Worm (Caenorhabditis elegans) whole organism, L4 larva: ENCODE measurements around the gene ard-1.
A peak's percentile ranks its signal among the peaks of the same experiment; 100 is the strongest.
"Not testable (repeated sequence)": the region's sequence is repeated elsewhere in the genome, so short reads cannot be mapped to it uniquely, and the experiment has no call there.

Source experiments
- D1046.2 ChIP-seq: fragments of 200-800 bp; sonication (Bioruptor generic); IDR thresholded peaks from 2 replicates; pipeline ENCODE4 v1.3.6; 2022; ENCODE audit warnings: missing genetic modification characterization, missing compliant biosample characterization
- F10B5.3 ChIP-seq: sonication (generic microtip); optimal IDR thresholded peaks from 2 replicates; lab custom pipeline; 2016; ENCODE audit warnings: mild to moderate bottlenecking, missing genetic modification characterization, missing compliant biosample characterization
- F37D6.2 ChIP-seq: sonication (generic microtip); optimal IDR thresholded peaks from 2 replicates; lab custom pipeline; 2016; ENCODE audit warnings: mild to moderate bottlenecking, missing genetic modification characterization, missing compliant biosample characterization
- T20F7.1 ChIP-seq: fragments of 200-800 bp; sonication (Bioruptor generic); optimal IDR thresholded peaks from 2 replicates; lab custom pipeline; 2018; ENCODE audit warnings: mild to moderate bottlenecking, missing genetic modification characterization, missing compliant biosample characterization
- Y48G9A.11 ChIP-seq: fragments of 200-800 bp; sonication (Bioruptor generic); IDR thresholded peaks from 2 replicates; pipeline ENCODE4 v1.3.6; 2022; ENCODE audit warnings: missing genetic modification reagents, missing genetic modification characterization, missing compliant biosample characterization
- ZK337.2 ChIP-seq: fragments of 200-800 bp; sonication (Bioruptor generic); IDR thresholded peaks from 2 replicates; pipeline ENCODE4 v1.3.6; 2022; ENCODE audit warnings: missing genetic modification reagents, missing genetic modification characterization, missing compliant biosample characterization
- ceh-44 ChIP-seq: fragments of 200-800 bp; sonication (Bioruptor generic); IDR thresholded peaks from 2 replicates; pipeline ENCODE4 v1.3.6; 2022; ENCODE audit warnings: missing genetic modification reagents, missing genetic modification characterization, missing compliant biosample characterization
- ctbp-1 ChIP-seq: fragments of 200-800 bp; sonication (Bioruptor generic); IDR thresholded peaks from 2 replicates; pipeline ENCODE4 v1.3.6; 2022; ENCODE audit warnings: missing genetic modification reagents, missing genetic modification characterization, missing compliant biosample characterization
- daf-16 ChIP-seq, 3 experiments: sonication (generic microtip); optimal IDR thresholded peaks; 2 replicates each; lab custom pipeline; 2016 to 2017; ENCODE audit warnings: missing genetic modification characterization in 3 of 3, missing genetic modification reagents in 3 of 3, mild to moderate bottlenecking in 2 of 3, missing compliant biosample characterization in 2 of 3, missing biosample characterization in 1 of 3, moderate library complexity in 1 of 3
- dmd-6 ChIP-seq: fragments of 200-800 bp; sonication (Bioruptor generic); IDR thresholded peaks from 2 replicates; pipeline ENCODE4 v1.3.6; 2022; ENCODE audit warnings: missing genetic modification reagents, missing genetic modification characterization, missing compliant biosample characterization
- dpl-1 ChIP-seq: fragments of 150-350 bp; optimal IDR thresholded peaks from 2 replicates; lab custom pipeline; 2014; ENCODE audit warnings: missing biosample characterization, missing genetic modification reagents, missing genetic modification characterization
- dve-1 ChIP-seq: sonication (generic microtip); optimal IDR thresholded peaks from 2 replicates; lab custom pipeline; 2017; ENCODE audit warnings: antibody characterized with exemption, mild to moderate bottlenecking, missing genetic modification characterization, missing compliant biosample characterization; ENCODE audit not compliant: insufficient read depth
- hlh-11 ChIP-seq: fragments of 200-800 bp; sonication (Bioruptor generic); optimal IDR thresholded peaks from 2 replicates; lab custom pipeline; 2018; ENCODE audit warnings: mild to moderate bottlenecking, missing genetic modification characterization, missing compliant biosample characterization
- hmg-1.1 ChIP-seq: fragments of 200-800 bp; sonication (Bioruptor generic); IDR thresholded peaks from 2 replicates; pipeline ENCODE4 v1.3.6; 2022; ENCODE audit warnings: missing genetic modification reagents, missing genetic modification characterization, missing compliant biosample characterization
- jun-1 ChIP-seq: fragments of 150-350 bp; optimal IDR thresholded peaks from 2 replicates; lab custom pipeline; 2014; ENCODE audit warnings: missing biosample characterization, missing genetic modification reagents, missing genetic modification characterization
- lim-7 ChIP-seq: fragments of 200-800 bp; sonication (Bioruptor generic); IDR thresholded peaks from 2 replicates; pipeline ENCODE4 v1.3.6; 2022; ENCODE audit warnings: missing genetic modification characterization, missing compliant biosample characterization
- lin-13 ChIP-seq: fragments of 150-350 bp; optimal IDR thresholded peaks from 2 replicates; lab custom pipeline; 2014; ENCODE audit warnings: missing biosample characterization, missing genetic modification reagents, missing genetic modification characterization
- lin-29 ChIP-seq: fragments of 200-800 bp; sonication (Bioruptor generic); IDR thresholded peaks from 2 replicates; pipeline ENCODE4 v1.3.6; 2022; ENCODE audit warnings: missing genetic modification reagents, missing genetic modification characterization, missing compliant biosample characterization
- lin-38 ChIP-seq: fragments of 200-800 bp; sonication (Bioruptor generic); IDR thresholded peaks from 2 replicates; pipeline ENCODE4 v1.3.6; 2022; ENCODE audit warnings: missing genetic modification reagents, missing genetic modification characterization, missing compliant biosample characterization
- lsy-2 ChIP-seq, 2 experiments: fragments of 150-350 bp in 1 of 2; sonication (generic microtip) in 1 of 2; optimal IDR thresholded peaks; 2 replicates each; lab custom pipeline; 2014 to 2017; ENCODE audit warnings: missing biosample characterization in 2 of 2, missing genetic modification characterization in 2 of 2
- madf-9 ChIP-seq: fragments of 200-800 bp; sonication (Bioruptor generic); conservative IDR thresholded peaks from 2 replicates; pipeline ENCODE4 v1.3.6; 2022; ENCODE audit warnings: missing genetic modification reagents, missing genetic modification characterization, missing compliant biosample characterization
- mdl-1 ChIP-seq, 2 experiments: fragments of 150-350 bp in 1 of 2; sonication (generic microtip) in 1 of 2; optimal IDR thresholded peaks; 2 replicates each; lab custom pipeline; 2014 to 2017; ENCODE audit warnings: missing biosample characterization in 2 of 2, missing genetic modification characterization in 2 of 2
- mdt-29 ChIP-seq: fragments of 200-800 bp; sonication (Bioruptor generic); IDR thresholded peaks from 2 replicates; pipeline ENCODE4 v1.3.6; 2022; ENCODE audit warnings: missing genetic modification reagents, missing genetic modification characterization, missing compliant biosample characterization
- mep-1 ChIP-seq: fragments of 150-350 bp; sonication (generic microtip); optimal IDR thresholded peaks from 3 replicates; lab custom pipeline; 2014; ENCODE audit warnings: missing biosample characterization, missing genetic modification characterization
- mes-2 ChIP-seq: sonication (generic microtip); optimal IDR thresholded peaks from 2 replicates; lab custom pipeline; 2016; ENCODE audit warnings: missing genotype, mild to moderate bottlenecking, missing genetic modification characterization, missing compliant biosample characterization; ENCODE audit not compliant: poor library complexity, severe bottlenecking
- mxl-2 ChIP-seq: fragments of 200-800 bp; sonication (Bioruptor generic); conservative IDR thresholded peaks from 2 replicates; pipeline ENCODE4 v1.3.6; 2022; ENCODE audit warnings: missing genetic modification reagents, missing genetic modification characterization, missing compliant biosample characterization
- mxl-3 ChIP-seq: fragments of 200-800 bp; sonication (Bioruptor generic); optimal IDR thresholded peaks from 2 replicates; lab custom pipeline; 2018; ENCODE audit warnings: mild to moderate bottlenecking, missing genetic modification characterization, missing compliant biosample characterization
- nhr-11 ChIP-seq: fragments of 150-350 bp; optimal IDR thresholded peaks from 2 replicates; lab custom pipeline; 2014; ENCODE audit warnings: missing biosample characterization, missing genetic modification characterization
- nhr-41 ChIP-seq: fragments of 200-800 bp; sonication (Bioruptor generic); IDR thresholded peaks from 2 replicates; pipeline ENCODE4 v1.3.6; 2022; ENCODE audit warnings: missing genetic modification reagents, missing genetic modification characterization, missing compliant biosample characterization
- nhr-42 ChIP-seq: fragments of 200-800 bp; sonication (Bioruptor generic); IDR thresholded peaks from 2 replicates; pipeline ENCODE4 v1.3.6; 2022; ENCODE audit warnings: missing genetic modification characterization, missing compliant biosample characterization
- nhr-48 ChIP-seq: sonication (generic microtip); optimal IDR thresholded peaks from 2 replicates; lab custom pipeline; 2016; ENCODE audit warnings: mild to moderate bottlenecking, missing genetic modification characterization, missing compliant biosample characterization
- nhr-6 ChIP-seq: fragments of 150-350 bp; optimal IDR thresholded peaks from 2 replicates; lab custom pipeline; 2014; ENCODE audit warnings: missing biosample characterization, missing genetic modification characterization
- nhr-77 ChIP-seq: fragments of 150-350 bp; optimal IDR thresholded peaks from 2 replicates; lab custom pipeline; 2014; ENCODE audit warnings: missing biosample characterization, missing genetic modification characterization
- pha-4 ChIP-seq, 2 experiments: fragments of 150-350 bp in 1 of 2; fragments of 200-800 bp in 1 of 2; sonication (Bioruptor generic) in 1 of 2; IDR thresholded peaks in 1 of 2; optimal IDR thresholded peaks in 1 of 2; 2 replicates each; pipeline versions ENCODE4 v1.3.6 to Lab custom; 2014 to 2022; ENCODE audit warnings: missing genetic modification characterization in 2 of 2, missing genetic modification reagents in 2 of 2, missing biosample characterization in 1 of 2, missing compliant biosample characterization in 1 of 2
- php-3 ChIP-seq: fragments of 200-800 bp; sonication (Bioruptor generic); IDR thresholded peaks from 2 replicates; pipeline ENCODE4 v1.3.6; 2022; ENCODE audit warnings: missing genetic modification reagents, missing genetic modification characterization, missing compliant biosample characterization
- rbr-2 ChIP-seq: sonication (generic microtip); optimal IDR thresholded peaks from 2 replicates; lab custom pipeline; 2016; ENCODE audit warnings: missing genotype, missing genetic modification characterization, missing compliant biosample characterization
- set-16 ChIP-seq: fragments of 200-800 bp; sonication (Bioruptor generic); IDR thresholded peaks from 2 replicates; pipeline ENCODE4 v1.3.6; 2022; ENCODE audit warnings: missing genetic modification reagents, missing genetic modification characterization, missing compliant biosample characterization
- snpc-1.2 ChIP-seq: fragments of 200-800 bp; sonication (Bioruptor generic); IDR thresholded peaks from 2 replicates; pipeline ENCODE4 v1.3.6; 2022; ENCODE audit warnings: missing genetic modification reagents, missing genetic modification characterization, missing compliant biosample characterization
- spr-1 ChIP-seq: sonication (generic microtip); optimal IDR thresholded peaks from 2 replicates; lab custom pipeline; 2016; ENCODE audit warnings: mild to moderate bottlenecking, missing genetic modification characterization, missing compliant biosample characterization
- tra-1 ChIP-seq: fragments of 200-800 bp; sonication (Bioruptor generic); IDR thresholded peaks from 2 replicates; pipeline ENCODE4 v1.3.6; 2022; ENCODE audit warnings: missing genetic modification reagents, missing genetic modification characterization, missing compliant biosample characterization
- vab-7 ChIP-seq: fragments of 200-800 bp; sonication (Bioruptor generic); IDR thresholded peaks from 2 replicates; pipeline ENCODE4 v1.3.6; 2022; ENCODE audit warnings: missing genetic modification reagents, missing genetic modification characterization, missing compliant biosample characterization

Gene ard-1

ce11 chrIV:11179123-11179740 lies 48.2 kb downstream of the ard-1 start, which contains the start of gene cpt-2 (continued):
- peak; percentile 74 for TF ChIP-seq F37D6.2 (tag; lab: Kevin White, UChicago)
- TF ChIP-seq rbr-2 (tag; lab: Kevin White, UChicago): peak; percentile 88
- TF ChIP-seq lsy-2 (tag; optimal IDR thresholded peaks at IDR 0.05; lab: Kevin White, UChicago): peak; percentile 49 to 92
- peak; percentile 79 for TF ChIP-seq php-3 (GFP tag; lab: Robert Waterston, UW)
- peak; percentile 76 for TF ChIP-seq dpl-1 (GFP tag; lab: Kevin White, UChicago)
- peak; percentile 79 for TF ChIP-seq lin-29
- TF ChIP-seq hlh-11: peak; percentile 85
- peak; percentile 68; the same call in 1 of the 2 replicates for TF ChIP-seq madf-9 (GFP tag; lab: Robert Waterston, UW)
- peak; percentile 45; the same call in 1 of the 2 replicates for TF ChIP-seq nhr-41
- TF ChIP-seq F10B5.3: peak; percentile 43
- peak; percentile 83 for TF ChIP-seq hmg-1.1 (GFP tag; lab: Robert Waterston, UW)
- peak; percentile 92 for TF ChIP-seq dve-1 (tag; lab: Kevin White, UChicago)
- TF ChIP-seq mes-2: peak; percentile 92
- TF ChIP-seq mdl-1 (tag; optimal IDR thresholded peaks at IDR 0.05; lab: Kevin White, UChicago): peak; percentile 5 to 77
- TF ChIP-seq nhr-77: peak; percentile 91
- TF ChIP-seq snpc-1.2 (GFP tag; lab: Robert Waterston, UW): peak; percentile 82
- TF ChIP-seq nhr-48 (tag; lab: Kevin White, UChicago): peak; percentile 72
- TF ChIP-seq ctbp-1 (GFP tag; lab: Robert Waterston, UW): peak; percentile 91
- TF ChIP-seq Y48G9A.11 (GFP tag; lab: Robert Waterston, UW): peak; percentile 90
- peak; percentile 40 for TF ChIP-seq jun-1 (tag; lab: Kevin White, UChicago)
- TF ChIP-seq ceh-44 (GFP tag; lab: Robert Waterston, UW): peak; percentile 86
- peak; percentile 13 to 73 for TF ChIP-seq daf-16 (GFP tag; optimal IDR thresholded peaks at IDR 0.05; lab: Kevin White, UChicago)
- peak; percentile 77 for TF ChIP-seq daf-16 (tag; optimal IDR thresholded peaks at IDR 0.05; lab: Kevin White, UChicago)
- TF ChIP-seq lin-13 (GFP tag; lab: Kevin White, UChicago): peak; percentile 57
- TF ChIP-seq mep-1 (tag; lab: Kevin White, UChicago): peak; percentile 86
- TF ChIP-seq D1046.2 (GFP tag; lab: Robert Waterston, UW): 0 out of 2 replicates have a peak, but pooled peaks have one; percentile 51
- TF ChIP-seq vab-7 (GFP tag; lab: Robert Waterston, UW): peak; percentile 87
- TF ChIP-seq tra-1: peak; percentile 90
- peak; percentile 90 for TF ChIP-seq mxl-3 (GFP tag; lab: Kevin White, UChicago)
- peak; percentile 91 for TF ChIP-seq lin-38
- TF ChIP-seq ZK337.2: peak; percentile 88
- TF ChIP-seq mdt-29: peak; percentile 85
- peak; percentile 59; the same call in 1 of the 2 replicates for TF ChIP-seq lim-7 (GFP tag; lab: Robert Waterston, UW)
- TF ChIP-seq spr-1 (tag; lab: Kevin White, UChicago): peak; percentile 65
- TF ChIP-seq set-16 (GFP tag; lab: Robert Waterston, UW): peak; percentile 40; the same call in 1 of the 2 replicates
- TF ChIP-seq pha-4 (GFP tag; IDR thresholded peaks at IDR 0.05; lab: Robert Waterston, UW): peak; percentile 75; the same call in 1 of the 2 replicates
- TF ChIP-seq pha-4 (tag; optimal IDR thresholded peaks at IDR 0.05; lab: Kevin White, UChicago): not testable (repeated sequence)
- TF ChIP-seq nhr-11 (tag; lab: Kevin White, UChicago): peak; percentile 75
- TF ChIP-seq dmd-6 (GFP tag; lab: Robert Waterston, UW): peak; percentile 94
- TF ChIP-seq nhr-6 (tag; lab: Kevin White, UChicago): peak; percentile 25
- TF ChIP-seq nhr-42 (GFP tag; lab: Robert Waterston, UW): peak; percentile 87
- peak; percentile 60; the same call in 1 of the 2 replicates for TF ChIP-seq mxl-2
- peak; percentile 79 for TF ChIP-seq T20F7.1 (GFP tag; lab: Kevin White, UChicago)
